Worm (Caenorhabditis elegans) whole organism, early embryonic: Measurements from ENCODE around the gene F08A7.1.

Experiments used
- B0310.2 ChIP-seq: sonication (generic microtip); optimal IDR thresholded peaks from 2 replicates; lab custom pipeline; 2016; ENCODE audit warnings: mild to moderate bottlenecking, missing genetic modification characterization, missing compliant biosample characterization
- F13C5.2 ChIP-seq: sonication (generic microtip); optimal IDR thresholded peaks from 2 replicates; lab custom pipeline; 2017; ENCODE audit warnings: mild to moderate bottlenecking, missing genetic modification characterization, inconsistent platforms, missing compliant biosample characterization
- aly-1 ChIP-seq: sonication (generic microtip); optimal IDR thresholded peaks from 2 replicates; lab custom pipeline; 2016; ENCODE audit warnings: missing genetic modification characterization, missing compliant biosample characterization
- ama-1 ChIP-seq: fragments of 150-350 bp; optimal IDR thresholded peaks from 2 replicates; lab custom pipeline; 2014
- ceh-13 ChIP-seq: fragments of 200-800 bp; sonication (Bioruptor generic); optimal IDR thresholded peaks from 2 replicates; lab custom pipeline; 2018; ENCODE audit warnings: mild to moderate bottlenecking, missing genetic modification characterization, missing compliant biosample characterization
- ceh-36 ChIP-seq: sonication (generic microtip); optimal IDR thresholded peaks from 2 replicates; lab custom pipeline; 2016; ENCODE audit warnings: missing genetic modification characterization, inconsistent platforms, missing compliant biosample characterization
- ets-7 ChIP-seq: sonication (generic microtip); optimal IDR thresholded peaks from 2 replicates; lab custom pipeline; 2016; ENCODE audit warnings: missing genotype, missing genetic modification characterization, missing compliant biosample characterization
- flt-1 ChIP-seq: fragments of 200-800 bp; sonication (Bioruptor generic); IDR thresholded peaks from 2 replicates; pipeline ENCODE4 v1.3.6; 2022; ENCODE audit warnings: missing genetic modification characterization, missing compliant biosample characterization
- hmbx-1 ChIP-seq: sonication (generic microtip); optimal IDR thresholded peaks from 2 replicates; lab custom pipeline; 2016; ENCODE audit warnings: mild to moderate bottlenecking, missing genetic modification characterization, missing compliant biosample characterization
- hmg-4 ChIP-seq: fragments of 200-800 bp; sonication (Bioruptor generic); optimal IDR thresholded peaks from 2 replicates; lab custom pipeline; 2018; ENCODE audit warnings: mild to moderate bottlenecking, missing genetic modification characterization, missing compliant biosample characterization
- hnd-1 ChIP-seq: sonication (generic microtip); optimal IDR thresholded peaks from 2 replicates; lab custom pipeline; 2016; ENCODE audit warnings: missing genetic modification characterization, missing compliant biosample characterization
- pes-1 ChIP-seq: fragments of 200-800 bp; sonication (Bioruptor generic); IDR thresholded peaks from 2 replicates; pipeline ENCODE4 v1.3.6; 2022; ENCODE audit warnings: missing genetic modification reagents, missing genetic modification characterization, missing compliant biosample characterization
- scrt-1 ChIP-seq: fragments of 200-800 bp; sonication (Bioruptor generic); IDR thresholded peaks from 2 replicates; pipeline ENCODE4 v1.3.6; 2022; ENCODE audit warnings: missing genetic modification characterization, missing compliant biosample characterization
- sea-1 ChIP-seq: fragments of 200-800 bp; sonication (Bioruptor generic); conservative IDR thresholded peaks from 2 replicates; pipeline ENCODE4 v1.3.6; 2022; ENCODE audit warnings: missing genetic modification characterization, missing compliant biosample characterization
- tbx-11 ChIP-seq: fragments of 200-800 bp; sonication (Bioruptor generic); IDR thresholded peaks from 2 replicates; pipeline ENCODE4 v1.3.6; 2022; ENCODE audit warnings: missing genetic modification characterization, missing compliant biosample characterization
- tbx-37 ChIP-seq: fragments of 200-800 bp; sonication (Bioruptor generic); conservative IDR thresholded peaks from 2 replicates; pipeline ENCODE4 v1.3.6; 2022; ENCODE audit warnings: missing genetic modification reagents, missing genetic modification characterization, missing compliant biosample characterization
- tra-4 ChIP-seq: sonication (generic microtip); optimal IDR thresholded peaks from 2 replicates; lab custom pipeline; 2017; ENCODE audit warnings: missing genetic modification characterization, missing compliant biosample characterization

The F08A7.1 gene

DNA sequence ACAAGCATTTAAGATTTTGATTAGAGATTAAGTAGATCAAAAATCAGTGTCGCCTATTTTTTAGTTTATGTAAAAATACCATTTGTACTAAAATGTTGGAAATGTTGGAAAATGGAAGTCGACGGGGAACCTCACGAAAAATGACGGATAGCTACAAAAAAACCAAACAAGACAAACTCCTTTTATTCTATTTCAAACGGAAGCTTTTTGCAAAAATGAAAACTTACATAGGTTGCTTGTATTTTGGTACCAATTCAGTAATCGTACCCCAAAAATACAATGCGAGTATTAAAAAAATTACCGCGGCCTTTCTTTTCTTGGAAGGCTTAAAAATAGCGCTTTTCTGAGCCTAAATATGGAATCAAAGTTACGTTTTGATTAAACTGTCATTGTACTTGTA lies 13.6 kb downstream of the F08A7.1 start:
- TF ChIP-seq scrt-1 (no peak), B0310.2 (no peak), aly-1 (tag; lab: Kevin White, UChicago) (no peak), flt-1 (no peak), ceh-13 (GFP tag; lab: Kevin White, UChicago) (no peak), tbx-37 (GFP tag; lab: Robert Waterston, UW) (no peak), ets-7 (tag; lab: Kevin White, UChicago) (no peak), tra-4 (tag; lab: Kevin White, UChicago) (no peak), sea-1 (GFP tag; lab: Robert Waterston, UW) (no peak), F13C5.2 (tag; lab: Kevin White, UChicago) (no peak)

DNA sequence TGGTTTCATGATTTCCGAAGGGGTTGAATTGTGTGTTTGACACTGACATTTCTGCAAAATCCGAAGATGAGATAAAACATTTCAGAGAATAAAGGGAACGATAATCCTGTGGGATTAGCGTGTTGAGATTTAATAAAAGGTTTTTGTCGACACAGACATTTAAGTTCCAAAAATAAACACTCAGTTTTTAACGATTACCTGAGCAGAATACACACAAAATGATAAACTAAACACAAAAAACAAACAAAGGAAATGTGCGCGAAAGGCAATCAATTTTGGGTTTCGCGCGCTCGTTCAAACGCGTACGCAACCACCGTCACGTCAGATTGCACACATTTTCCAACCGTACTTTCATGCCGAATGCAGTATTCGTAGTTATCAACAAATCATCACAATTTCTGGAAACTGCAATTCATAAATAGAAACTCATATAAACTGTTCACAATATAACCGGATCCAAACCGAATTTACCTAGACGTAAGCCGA lies 20.9 kb downstream of the F08A7.1 start, which contains the start of gene rif-1.1:
rif-1.1 (minus strand) TSS at position 51 of the 486 bp plus-strand sequence.
- no peak for TF ChIP-seq ama-1 (lab: Kevin White, UChicago)

DNA sequence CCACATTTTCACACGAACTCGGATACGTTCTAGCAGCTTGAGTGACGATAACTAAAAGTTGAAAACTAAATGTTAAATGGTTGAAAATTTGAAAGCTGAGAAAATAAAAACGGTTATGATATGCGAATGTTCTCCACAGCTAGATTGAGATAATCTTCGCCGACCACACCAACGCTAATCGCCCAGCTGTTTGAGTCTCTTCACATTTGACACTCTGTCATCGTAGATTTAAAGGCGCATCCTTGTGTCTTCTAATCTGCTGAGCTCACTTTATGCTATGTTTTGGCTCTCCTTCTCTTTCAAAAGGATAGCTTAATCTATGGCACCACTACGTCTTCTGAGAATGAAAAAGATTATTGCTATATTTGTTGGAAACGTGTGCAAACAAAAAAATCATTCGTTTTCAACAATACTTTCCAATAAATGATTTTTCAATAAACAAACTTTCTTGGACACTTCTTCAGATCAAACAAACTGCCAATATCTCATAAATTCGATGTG lies 22.8 kb downstream of the F08A7.1 start, which contains the start of gene F11E6.10:
F11E6.10 (minus strand) TSS at position 51 of the 501 bp plus-strand sequence.
- TF ChIP-seq pes-1 (GFP tag; lab: Robert Waterston, UW): no peak
- TF ChIP-seq aly-1 (tag; lab: Kevin White, UChicago): no peak
- no peak for TF ChIP-seq sea-1 (GFP tag; lab: Robert Waterston, UW)
- TF ChIP-seq ceh-36: no peak
- no peak for TF ChIP-seq ceh-13 (GFP tag; lab: Kevin White, UChicago)
- no peak for TF ChIP-seq B0310.2
- TF ChIP-seq ama-1 (lab: Kevin White, UChicago): no peak
- no peak for TF ChIP-seq ets-7 (tag; lab: Kevin White, UChicago)
- no peak for TF ChIP-seq F13C5.2 (tag; lab: Kevin White, UChicago)
- TF ChIP-seq flt-1: no peak
- no peak for TF ChIP-seq scrt-1
- TF ChIP-seq hmg-4: no peak
- no peak for TF ChIP-seq tbx-11
- no peak for TF ChIP-seq tbx-37 (GFP tag; lab: Robert Waterston, UW)
- TF ChIP-seq tra-4 (tag; lab: Kevin White, UChicago): no peak
- no peak for TF ChIP-seq hmbx-1 (tag; lab: Kevin White, UChicago)

DNA sequence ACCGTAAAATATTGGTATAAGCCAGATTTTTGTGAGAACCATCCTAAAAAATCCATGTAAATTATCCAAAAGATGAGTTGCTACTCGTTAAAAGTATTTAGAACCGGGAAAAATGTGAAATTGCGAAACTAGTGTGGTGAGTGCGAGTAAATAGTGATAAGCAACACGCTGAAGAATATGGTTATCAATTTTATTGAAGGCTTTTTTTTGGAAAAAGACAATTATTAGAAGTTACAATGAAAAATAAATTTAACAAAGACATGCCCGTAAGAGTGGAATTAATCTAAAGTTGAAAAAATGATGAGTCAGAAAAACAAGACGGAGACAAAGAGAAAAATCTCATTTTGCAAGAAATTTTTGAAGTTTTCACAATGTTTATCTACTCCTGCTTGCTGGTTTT lies 25.5 kb downstream of the F08A7.1 start, which contains the start of gene F11E6.6:
F11E6.6 (minus strand) TSS at position 101 of the 400 bp plus-strand sequence.
- TF ChIP-seq F13C5.2 (tag; lab: Kevin White, UChicago): no peak
- no peak for TF ChIP-seq sea-1 (GFP tag; lab: Robert Waterston, UW)
- TF ChIP-seq hmg-4: no peak
- TF ChIP-seq ceh-13 (GFP tag; lab: Kevin White, UChicago): no peak
- no peak for TF ChIP-seq B0310.2
- no peak for TF ChIP-seq hmbx-1 (tag; lab: Kevin White, UChicago)

DNA sequence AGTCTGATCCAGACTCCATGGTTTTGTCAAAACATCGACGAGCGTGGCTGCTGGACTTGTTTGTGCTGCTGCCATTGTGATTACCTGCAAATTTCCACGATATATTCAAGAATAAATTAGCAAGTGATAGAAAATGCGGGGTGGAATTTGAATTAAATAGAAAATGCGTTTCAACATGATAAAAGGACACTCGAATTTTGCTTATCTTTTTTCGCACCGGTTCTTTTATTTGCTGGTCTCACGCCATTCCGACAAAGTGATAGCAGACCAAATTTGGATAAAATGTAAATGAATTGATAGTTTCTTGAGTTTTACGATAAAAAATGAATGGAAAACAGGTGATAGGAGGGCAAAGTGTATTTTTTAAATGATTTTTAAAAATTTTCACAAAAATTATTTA lies 26.9 kb downstream of the F08A7.1 start, which contains the start of gene elo-2:
elo-2 (minus strand) TSS at position 84 of the 400 bp plus-strand sequence.
- TF ChIP-seq ceh-13 (GFP tag; lab: Kevin White, UChicago): no peak
- TF ChIP-seq tbx-11: no peak
- TF ChIP-seq ama-1 (lab: Kevin White, UChicago): no peak
- TF ChIP-seq flt-1: no peak
- no peak for TF ChIP-seq hmbx-1 (tag; lab: Kevin White, UChicago)
- TF ChIP-seq B0310.2: no peak
- no peak for TF ChIP-seq tra-4 (tag; lab: Kevin White, UChicago)
- no peak for TF ChIP-seq F13C5.2 (tag; lab: Kevin White, UChicago)
- no peak for TF ChIP-seq hmg-4
- TF ChIP-seq sea-1 (GFP tag; lab: Robert Waterston, UW): no peak
- TF ChIP-seq pes-1 (GFP tag; lab: Robert Waterston, UW): no peak
- no peak for TF ChIP-seq aly-1 (tag; lab: Kevin White, UChicago)
- no peak for TF ChIP-seq hnd-1 (tag; lab: Kevin White, UChicago)
- no peak for TF ChIP-seq scrt-1
- no peak for TF ChIP-seq ets-7 (tag; lab: Kevin White, UChicago)
- TF ChIP-seq tbx-37 (GFP tag; lab: Robert Waterston, UW): no peak
- no peak for TF ChIP-seq ceh-36

DNA sequence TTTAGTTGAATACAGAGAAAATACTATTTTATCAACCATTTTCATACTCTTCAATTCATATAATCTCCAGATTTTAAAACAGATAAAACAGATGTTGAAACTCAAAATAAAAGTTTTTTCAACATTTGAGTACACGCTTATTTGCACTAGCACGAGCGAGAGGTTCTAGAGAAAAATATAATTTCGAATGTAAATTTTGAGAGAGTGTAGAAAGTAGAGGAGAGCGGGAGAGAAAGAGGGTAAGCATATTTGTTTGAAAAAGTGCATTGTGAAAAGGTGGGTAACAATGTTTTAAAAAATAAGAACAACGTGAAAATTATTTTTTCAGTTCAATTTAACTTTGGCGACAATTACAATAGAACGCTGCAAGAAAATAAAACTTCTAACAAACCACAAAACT lies 27.4 kb downstream of the F08A7.1 start:
- TF ChIP-seq hmg-4 (no peak), tra-4 (tag; lab: Kevin White, UChicago) (no peak), scrt-1 (no peak), ceh-36 (no peak), aly-1 (tag; lab: Kevin White, UChicago) (no peak), tbx-37 (GFP tag; lab: Robert Waterston, UW) (no peak), hmbx-1 (tag; lab: Kevin White, UChicago) (no peak), B0310.2 (no peak), hnd-1 (tag; lab: Kevin White, UChicago) (no peak), tbx-11 (no peak), F13C5.2 (tag; lab: Kevin White, UChicago) (no peak), ama-1 (lab: Kevin White, UChicago) (no peak), ceh-13 (GFP tag; lab: Kevin White, UChicago) (no peak), ets-7 (tag; lab: Kevin White, UChicago) (no peak), flt-1 (no peak), sea-1 (GFP tag; lab: Robert Waterston, UW) (no peak), pes-1 (GFP tag; lab: Robert Waterston, UW) (no peak)

DNA sequence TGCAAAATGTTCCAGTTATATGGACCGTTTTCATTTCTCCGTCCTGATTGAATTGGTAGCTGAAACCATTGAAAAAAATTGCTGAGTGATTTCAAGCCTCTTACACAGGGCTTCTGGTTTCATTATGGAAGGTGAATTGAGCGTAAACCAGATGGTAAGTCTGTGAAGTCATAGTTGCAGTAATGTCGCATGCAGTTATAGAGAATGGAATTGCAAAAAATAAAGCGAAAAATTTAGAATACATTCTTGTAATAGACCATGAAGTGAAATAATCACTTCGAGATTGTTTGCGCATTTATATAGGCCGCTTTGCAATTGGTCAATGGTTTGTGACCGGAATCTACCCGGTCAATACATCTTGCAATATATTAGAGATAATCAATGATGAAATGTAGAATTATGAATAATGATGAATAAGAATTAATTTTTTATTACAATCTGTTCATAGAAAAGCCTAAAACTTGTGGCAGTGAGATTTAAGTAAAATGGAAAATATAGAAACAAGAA lies 29.7 kb downstream of the F08A7.1 start, which contains the start of gene F11E6.4:
F11E6.4 (minus strand) TSS at position 259 of the 507 bp plus-strand sequence.
- TF ChIP-seq hmg-4: no peak
- no peak for TF ChIP-seq F13C5.2 (tag; lab: Kevin White, UChicago)
- no peak for TF ChIP-seq pes-1 (GFP tag; lab: Robert Waterston, UW)
- TF ChIP-seq flt-1: no peak
- no peak for TF ChIP-seq ets-7 (tag; lab: Kevin White, UChicago)
- TF ChIP-seq scrt-1: no peak
- no peak for TF ChIP-seq aly-1 (tag; lab: Kevin White, UChicago)
- no peak for TF ChIP-seq tbx-11
- no peak for TF ChIP-seq sea-1 (GFP tag; lab: Robert Waterston, UW)
- no peak for TF ChIP-seq ama-1 (lab: Kevin White, UChicago)
- TF ChIP-seq hnd-1 (tag; lab: Kevin White, UChicago): no peak
- no peak for TF ChIP-seq tra-4 (tag; lab: Kevin White, UChicago)
- TF ChIP-seq hmbx-1 (tag; lab: Kevin White, UChicago): no peak
- TF ChIP-seq ceh-36: no peak
- TF ChIP-seq ceh-13 (GFP tag; lab: Kevin White, UChicago): no peak
